Worm (Caenorhabditis elegans): ENCODE measurements around the gene afmd-2.
A peak's percentile ranks its signal among the peaks of the same experiment; 100 is the strongest.

afmd-2 gene

DNA sequence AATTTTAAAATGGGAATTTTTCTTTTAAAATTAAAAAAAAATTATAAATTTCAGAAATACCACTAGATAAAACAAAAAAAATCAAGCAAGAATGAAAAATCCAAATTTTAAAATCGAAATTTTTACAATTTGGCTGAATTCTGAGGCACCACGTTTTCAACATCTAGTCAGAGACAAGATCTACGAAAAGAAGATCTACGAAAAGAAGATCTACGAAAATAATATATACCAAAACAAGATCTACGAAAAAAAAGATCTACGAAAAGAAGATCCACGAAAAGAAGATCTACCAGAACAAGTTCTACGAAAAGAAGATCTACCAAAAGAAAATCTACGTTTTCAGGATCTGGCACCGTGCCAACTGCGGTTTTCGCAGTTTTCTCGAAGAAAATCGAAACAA is 22.0 kb upstream of the afmd-2 start:
- TF ChIP-seq tra-4 (tag; optimal IDR thresholded peaks at IDR 0.05) = no peak
- no peak for TF ChIP-seq sea-1 (GFP tag; conservative IDR thresholded peaks at IDR 0.05)
- peak; percentile 68 for TF ChIP-seq pes-1 (GFP tag; IDR thresholded peaks at IDR 0.05)
- TF ChIP-seq B0310.2 (tag; optimal IDR thresholded peaks at IDR 0.05) = no peak

DNA sequence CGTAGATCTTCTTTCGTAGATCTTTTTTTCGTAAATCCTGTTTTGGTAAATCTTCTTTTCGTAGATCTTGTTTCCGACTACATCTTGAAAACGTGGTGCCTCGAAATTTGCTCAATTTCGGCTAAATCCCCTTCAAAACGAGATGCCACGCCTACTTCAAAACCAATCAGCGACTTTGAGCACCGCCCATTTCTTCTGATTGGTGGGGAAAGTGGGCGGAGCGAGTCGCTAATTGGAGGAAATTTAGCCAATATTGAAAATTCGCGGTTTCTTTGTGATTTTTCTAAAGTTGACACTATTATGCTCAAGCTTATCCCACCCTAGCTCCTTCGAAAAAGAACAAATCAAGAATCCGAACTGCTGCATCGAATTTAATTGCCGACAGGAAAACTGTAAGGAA is 21.4 kb upstream of the afmd-2 start:
- TF ChIP-seq F13C5.2 (tag; optimal IDR thresholded peaks at IDR 0.05) (no peak), ceh-13 (GFP tag; optimal IDR thresholded peaks at IDR 0.05) (no peak), scrt-1 (GFP tag; IDR thresholded peaks at IDR 0.05) (no peak), hmg-4 (GFP tag; optimal IDR thresholded peaks at IDR 0.05) (no peak), tbx-11 (GFP tag; IDR thresholded peaks at IDR 0.05) (no peak), ets-7 (tag; optimal IDR thresholded peaks at IDR 0.05) (no peak), hmbx-1 (tag; optimal IDR thresholded peaks at IDR 0.05) (no peak), aly-1 (tag; optimal IDR thresholded peaks at IDR 0.05) (no peak)

DNA sequence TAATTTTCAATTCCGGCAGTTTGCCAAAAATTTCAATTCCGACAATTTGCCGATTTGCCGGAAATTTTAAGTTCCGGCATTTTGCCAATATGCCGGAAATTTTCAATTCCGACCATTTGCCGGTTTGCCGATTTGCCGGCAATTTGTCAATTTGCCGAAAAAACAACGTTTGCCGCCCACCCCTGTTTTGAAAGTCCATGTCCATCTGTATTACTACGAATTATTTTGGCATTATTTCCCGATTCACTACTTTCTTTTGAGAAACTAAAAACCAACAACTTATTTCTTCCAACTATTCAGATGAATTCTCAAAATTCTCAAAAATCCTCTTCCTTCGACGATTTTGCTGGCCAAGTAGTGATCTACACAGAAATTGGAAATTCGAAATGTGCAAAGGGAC is 16.8 kb upstream of the afmd-2 start, which contains the start of gene Y45F10A.7:
Gene Y45F10A.7 (plus strand): TSS at position 301 of the 400 bp plus-strand sequence.
- TF ChIP-seq ets-7 (tag; optimal IDR thresholded peaks at IDR 0.05) (no peak), hnd-1 (tag; optimal IDR thresholded peaks at IDR 0.05) (no peak), ceh-36 (tag; optimal IDR thresholded peaks at IDR 0.05) (no peak), tbx-11 (GFP tag; IDR thresholded peaks at IDR 0.05) (no peak), hmg-4 (GFP tag; optimal IDR thresholded peaks at IDR 0.05) (no peak), aly-1 (tag; optimal IDR thresholded peaks at IDR 0.05) (no peak), scrt-1 (GFP tag; IDR thresholded peaks at IDR 0.05) (no peak)

DNA sequence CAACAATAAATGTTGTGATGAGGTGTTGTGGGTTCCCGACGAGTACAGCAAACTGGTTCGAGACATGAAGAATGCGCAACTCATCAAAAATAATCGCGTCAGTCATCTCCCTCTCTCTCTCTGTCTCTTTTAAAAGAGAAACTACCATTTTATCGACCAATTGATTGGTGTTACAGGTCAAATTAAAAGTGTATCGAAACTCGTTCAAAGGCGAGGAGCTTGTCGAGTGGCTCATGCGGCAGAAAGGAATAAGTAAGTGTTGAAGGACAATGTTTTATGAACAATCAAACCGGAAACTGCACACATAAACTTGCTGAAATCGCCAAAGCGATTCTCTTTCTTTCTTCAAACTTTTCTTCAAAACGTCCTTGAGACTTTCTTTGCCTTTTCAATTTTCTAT is 15.3 kb upstream of the afmd-2 start:
- TF ChIP-seq aly-1 (tag; optimal IDR thresholded peaks at IDR 0.05) (no peak), sea-1 (GFP tag; conservative IDR thresholded peaks at IDR 0.05) (no peak), hnd-1 (tag; optimal IDR thresholded peaks at IDR 0.05) (no peak), flt-1 (GFP tag; IDR thresholded peaks at IDR 0.05) (no peak), hmg-4 (GFP tag; optimal IDR thresholded peaks at IDR 0.05) (no peak), ama-1 (optimal IDR thresholded peaks at IDR 0.05) (no peak), ets-7 (tag; optimal IDR thresholded peaks at IDR 0.05) (no peak), B0310.2 (tag; optimal IDR thresholded peaks at IDR 0.05) (no peak), ceh-13 (GFP tag; optimal IDR thresholded peaks at IDR 0.05) (no peak), pes-1 (GFP tag; IDR thresholded peaks at IDR 0.05) (no peak), F13C5.2 (tag; optimal IDR thresholded peaks at IDR 0.05) (no peak), tra-4 (tag; optimal IDR thresholded peaks at IDR 0.05) (no peak), scrt-1 (GFP tag; IDR thresholded peaks at IDR 0.05) (no peak), hmbx-1 (tag; optimal IDR thresholded peaks at IDR 0.05) (no peak), tbx-11 (GFP tag; IDR thresholded peaks at IDR 0.05) (no peak), tbx-37 (GFP tag; conservative IDR thresholded peaks at IDR 0.05) (no peak), ceh-36 (tag; optimal IDR thresholded peaks at IDR 0.05) (no peak)

DNA sequence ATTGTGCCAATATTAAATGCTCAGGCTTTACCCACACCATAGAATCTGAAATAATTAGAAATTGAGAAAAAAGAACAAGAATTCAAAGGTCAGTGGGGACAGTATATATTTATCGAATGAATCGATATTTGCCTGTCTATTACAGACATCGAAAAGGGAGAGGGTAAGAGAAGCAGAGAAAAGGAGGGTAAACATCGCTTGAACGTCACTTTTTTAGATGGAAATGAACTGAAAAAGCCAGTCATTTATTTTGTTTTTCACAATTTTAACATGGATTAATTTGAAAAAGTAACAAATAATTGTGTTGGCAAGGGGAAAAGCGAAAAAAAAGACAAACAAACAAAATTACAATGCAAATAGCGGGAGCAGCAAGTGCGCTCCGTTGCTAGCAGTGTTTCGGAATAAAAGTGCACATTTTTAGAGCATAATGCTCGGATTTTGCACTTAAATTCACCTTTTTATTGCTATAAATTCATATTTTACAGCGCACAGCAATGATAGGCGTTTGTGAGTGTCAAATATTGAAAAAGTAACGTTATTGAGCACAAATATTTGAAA is 6.1 kb upstream of the afmd-2 start, which contains the start of gene tbc-9:
Gene tbc-9 (minus strand): TSS at position 51 of the 558 bp plus-strand sequence.
- TF ChIP-seq hmbx-1 (tag; optimal IDR thresholded peaks at IDR 0.05) = no peak
- no peak for TF ChIP-seq B0310.2 (tag; optimal IDR thresholded peaks at IDR 0.05)
- TF ChIP-seq scrt-1 (GFP tag; IDR thresholded peaks at IDR 0.05) = no peak
- no peak for TF ChIP-seq tbx-11 (GFP tag; IDR thresholded peaks at IDR 0.05)
- TF ChIP-seq pes-1 (GFP tag; IDR thresholded peaks at IDR 0.05) = no peak
- TF ChIP-seq aly-1 (tag; optimal IDR thresholded peaks at IDR 0.05) = no peak
- no peak for TF ChIP-seq tbx-37 (GFP tag; conservative IDR thresholded peaks at IDR 0.05)
- no peak for TF ChIP-seq F13C5.2 (tag; optimal IDR thresholded peaks at IDR 0.05)

DNA sequence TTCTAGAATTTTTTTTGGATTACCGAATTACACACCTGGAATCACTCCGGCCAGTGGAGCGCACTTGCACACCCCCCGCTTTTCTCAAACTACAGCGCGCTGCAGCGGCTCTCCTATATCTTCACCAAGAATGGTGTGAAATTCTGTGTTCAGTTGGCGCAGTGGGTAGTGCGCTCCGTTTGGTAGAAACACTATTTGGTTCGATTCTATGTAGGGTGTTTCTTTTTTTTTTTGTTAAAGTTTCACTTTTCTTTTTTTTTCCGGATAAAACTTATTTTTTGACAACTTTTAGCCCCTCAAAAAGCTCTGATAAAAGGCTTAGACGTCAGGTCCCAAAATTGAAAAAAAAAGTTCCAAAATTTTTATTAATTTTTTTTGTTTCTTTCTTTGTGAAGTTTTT is 5.0 kb upstream of the afmd-2 start:
- TF ChIP-seq flt-1 (GFP tag; IDR thresholded peaks at IDR 0.05) (peak; percentile 59), scrt-1 (GFP tag; IDR thresholded peaks at IDR 0.05) (0 out of 2 replicates have a peak, but pooled peaks have one; percentile 14), pes-1 (GFP tag; IDR thresholded peaks at IDR 0.05) (peak; percentile 63)

DNA sequence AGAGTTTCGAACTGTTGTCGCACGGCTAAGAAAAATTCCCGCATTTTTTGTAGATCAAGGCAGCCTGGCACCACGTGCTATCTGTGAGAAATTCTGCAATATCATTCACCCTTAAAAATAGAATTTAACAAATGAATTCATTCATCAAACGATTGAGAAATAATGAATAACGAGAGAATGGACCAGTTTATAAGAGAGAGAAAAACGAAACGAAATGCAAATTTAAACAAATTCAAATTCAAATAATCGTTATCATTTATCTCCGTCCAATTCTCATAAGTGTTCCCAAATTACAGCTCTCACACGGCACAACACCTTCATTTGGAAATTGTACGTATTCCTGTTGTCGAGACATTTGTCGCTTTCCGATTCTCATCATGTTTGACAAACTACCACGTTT is 3.9 kb upstream of the afmd-2 start, which contains the start of gene seld-1:
Gene seld-1 (plus strand): TSS at position 301 of the 400 bp plus-strand sequence.
- TF ChIP-seq B0310.2 (tag; optimal IDR thresholded peaks at IDR 0.05) = no peak
- TF ChIP-seq tbx-37 (GFP tag; conservative IDR thresholded peaks at IDR 0.05) = no peak
- no peak for TF ChIP-seq aly-1 (tag; optimal IDR thresholded peaks at IDR 0.05)
- TF ChIP-seq scrt-1 (GFP tag; IDR thresholded peaks at IDR 0.05) = no peak
- TF ChIP-seq hmg-4 (GFP tag; optimal IDR thresholded peaks at IDR 0.05) = no peak
- TF ChIP-seq ceh-36 (tag; optimal IDR thresholded peaks at IDR 0.05) = no peak
- no peak for TF ChIP-seq tbx-11 (GFP tag; IDR thresholded peaks at IDR 0.05)
- TF ChIP-seq hmbx-1 (tag; optimal IDR thresholded peaks at IDR 0.05) = no peak
- no peak for TF ChIP-seq tra-4 (tag; optimal IDR thresholded peaks at IDR 0.05)
- TF ChIP-seq ama-1 (optimal IDR thresholded peaks at IDR 0.05) = no peak

DNA sequence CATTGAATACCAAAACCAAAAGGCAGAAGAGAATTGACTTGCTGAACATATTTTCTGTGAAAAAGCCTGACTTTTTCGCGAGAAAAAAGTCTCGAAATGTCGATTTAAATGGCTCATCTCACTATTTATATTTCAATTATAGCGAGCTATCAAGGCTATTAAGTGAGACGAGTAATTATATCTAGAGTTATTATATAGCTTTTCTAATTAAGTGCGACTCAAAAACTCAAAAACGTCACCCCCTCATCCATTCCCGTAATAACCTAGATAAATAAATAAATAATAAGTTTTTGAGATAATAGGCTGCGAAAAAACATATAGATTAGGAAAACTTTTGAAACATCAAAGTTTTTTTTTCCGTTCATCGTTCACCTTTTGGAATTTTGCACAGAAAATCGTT is 3.4 kb upstream of the afmd-2 start, which contains the start of gene nlp-17:
Gene nlp-17 (minus strand): TSS at position 101 of the 400 bp plus-strand sequence.
- no peak for TF ChIP-seq ets-7 (tag; optimal IDR thresholded peaks at IDR 0.05)
- no peak for TF ChIP-seq F13C5.2 (tag; optimal IDR thresholded peaks at IDR 0.05)
- TF ChIP-seq aly-1 (tag; optimal IDR thresholded peaks at IDR 0.05) = no peak
- no peak for TF ChIP-seq hmg-4 (GFP tag; optimal IDR thresholded peaks at IDR 0.05)
- TF ChIP-seq B0310.2 (tag; optimal IDR thresholded peaks at IDR 0.05) = no peak
- TF ChIP-seq tbx-37 (GFP tag; conservative IDR thresholded peaks at IDR 0.05) = no peak
- no peak for TF ChIP-seq tbx-11 (GFP tag; IDR thresholded peaks at IDR 0.05)
- no peak for TF ChIP-seq pes-1 (GFP tag; IDR thresholded peaks at IDR 0.05)
- no peak for TF ChIP-seq sea-1 (GFP tag; conservative IDR thresholded peaks at IDR 0.05)
- TF ChIP-seq flt-1 (GFP tag; IDR thresholded peaks at IDR 0.05) = no peak
- no peak for TF ChIP-seq ceh-36 (tag; optimal IDR thresholded peaks at IDR 0.05)
- no peak for TF ChIP-seq ama-1 (optimal IDR thresholded peaks at IDR 0.05)
- no peak for TF ChIP-seq scrt-1 (GFP tag; IDR thresholded peaks at IDR 0.05)
- TF ChIP-seq hnd-1 (tag; optimal IDR thresholded peaks at IDR 0.05) = no peak
- TF ChIP-seq ceh-13 (GFP tag; optimal IDR thresholded peaks at IDR 0.05) = no peak
- no peak for TF ChIP-seq tra-4 (tag; optimal IDR thresholded peaks at IDR 0.05)
- no peak for TF ChIP-seq hmbx-1 (tag; optimal IDR thresholded peaks at IDR 0.05)
